Fruit fly (Drosophila melanogaster) whole organism, prepupa: ENCODE results near the gene Lcp65Af.

Experiments used
- Blimp-1 ChIP-seq: fragments of 200-800 bp; sonication (Bioruptor generic); optimal IDR thresholded peaks from 3 replicates; lab custom pipeline; 2017; ENCODE audit warnings: missing biosample characterization, missing genetic modification characterization, mild to moderate bottlenecking, moderate library complexity, missing genetic modification reagents
- CG6792 ChIP-seq: fragments of 200-800 bp; sonication (Bioruptor generic); optimal IDR thresholded peaks from 3 replicates; lab custom pipeline; 2016; ENCODE audit warnings: missing biosample characterization, missing genetic modification characterization
- Met ChIP-seq: fragments of 200-800 bp; sonication (Bioruptor generic); optimal IDR thresholded peaks from 3 replicates; lab custom pipeline; 2016; ENCODE audit warnings: missing biosample characterization, missing genetic modification characterization
- dsx ChIP-seq: fragments of 200-800 bp; optimal IDR thresholded peaks from 3 replicates; lab custom pipeline; 2019; ENCODE audit warnings: missing biosample characterization, mild to moderate bottlenecking, missing genetic modification characterization, moderate library complexity; ENCODE audit not compliant: poor library complexity, severe bottlenecking

DNA sequence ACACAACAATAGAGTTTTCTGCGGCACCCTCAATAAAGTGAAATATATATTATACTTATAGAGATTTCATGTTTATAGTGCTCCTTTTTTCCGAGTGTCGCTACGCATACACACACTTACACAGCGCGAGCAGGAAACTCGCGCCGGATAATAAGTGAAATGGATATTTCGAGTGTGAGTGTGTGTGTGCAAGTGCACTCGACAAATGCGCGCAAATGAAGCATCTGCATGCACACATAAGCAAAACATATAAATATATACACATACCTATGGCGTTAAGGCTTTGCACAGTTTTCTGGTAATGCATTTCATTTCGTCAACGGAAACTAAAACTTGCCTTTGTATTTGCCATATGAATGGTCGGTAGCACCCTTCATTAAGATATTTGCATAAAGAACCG lies 21.1 kb downstream of the Lcp65Af start:
- no peak for TF ChIP-seq dsx (GFP tag; lab: Kevin White, UChicago)
- TF ChIP-seq Blimp-1 (GFP tag; lab: Kevin White, UChicago) = no peak
- no peak for TF ChIP-seq CG6792 (GFP tag; lab: Kevin White, UChicago)
- TF ChIP-seq Met (GFP tag; lab: Kevin White, UChicago) = no peak
